Worm (Caenorhabditis elegans): ENCODE measurements around the gene ogdh-2.

DNA sequence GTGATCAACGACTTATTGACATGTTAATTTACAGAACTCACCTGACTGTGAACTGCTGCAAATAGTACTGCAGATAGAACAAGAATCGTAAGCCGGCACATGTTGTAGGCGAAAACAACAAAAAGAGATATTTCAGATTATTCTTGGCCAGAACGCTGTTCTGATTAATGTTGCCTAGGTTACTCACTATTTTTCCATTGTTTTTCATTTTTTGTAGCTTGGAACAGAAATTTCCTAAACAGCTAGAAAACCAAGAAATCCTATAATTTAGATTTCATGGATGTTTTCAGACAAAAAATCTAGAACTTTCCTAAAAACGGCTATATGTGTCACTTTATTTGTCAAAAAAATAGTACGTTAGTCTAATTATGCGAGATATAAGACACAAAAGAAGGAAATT, 39.8 kb upstream of the ogdh-2 start, which contains the start of gene C27A7.9:
- TF ChIP-seq ama-1 (optimal IDR thresholded peaks at IDR 0.05), result no peak
- no peak for TF ChIP-seq tbx-37 (GFP tag; conservative IDR thresholded peaks at IDR 0.05)
- TF ChIP-seq ets-7 (tag; optimal IDR thresholded peaks at IDR 0.05), result no peak
- no peak for TF ChIP-seq tra-4 (tag; optimal IDR thresholded peaks at IDR 0.05)
- TF ChIP-seq flt-1 (GFP tag; IDR thresholded peaks at IDR 0.05), result no peak
- TF ChIP-seq tbx-11 (GFP tag; IDR thresholded peaks at IDR 0.05), result no peak
- no peak for TF ChIP-seq hnd-1 (tag; optimal IDR thresholded peaks at IDR 0.05)
- no peak for TF ChIP-seq F13C5.2 (tag; optimal IDR thresholded peaks at IDR 0.05)
- TF ChIP-seq hmbx-1 (tag; optimal IDR thresholded peaks at IDR 0.05), result no peak
- TF ChIP-seq scrt-1 (GFP tag; IDR thresholded peaks at IDR 0.05), result no peak
- no peak for TF ChIP-seq B0310.2 (tag; optimal IDR thresholded peaks at IDR 0.05)
- TF ChIP-seq ceh-36 (tag; optimal IDR thresholded peaks at IDR 0.05), result no peak
